Worm (Caenorhabditis elegans) whole organism, L4/young adult: ENCODE results near the gene ndx-6.

Source experiments
- W03F9.2 ChIP-seq: fragments of 150-350 bp; optimal IDR thresholded peaks from 2 replicates; lab custom pipeline; 2014; ENCODE audit warnings: missing biosample characterization, missing genetic modification characterization
- dao-5 ChIP-seq: sonication (generic microtip); optimal IDR thresholded peaks from 2 replicates; lab custom pipeline; 2016; ENCODE audit warnings: missing genotype, missing genetic modification characterization, moderate library complexity, missing compliant biosample characterization
- him-1 ChIP-seq: sonication (generic microtip); optimal IDR thresholded peaks from 2 replicates; lab custom pipeline; 2016; ENCODE audit warnings: missing genotype, missing genetic modification reagents, missing genetic modification characterization, missing compliant biosample characterization

DNA sequence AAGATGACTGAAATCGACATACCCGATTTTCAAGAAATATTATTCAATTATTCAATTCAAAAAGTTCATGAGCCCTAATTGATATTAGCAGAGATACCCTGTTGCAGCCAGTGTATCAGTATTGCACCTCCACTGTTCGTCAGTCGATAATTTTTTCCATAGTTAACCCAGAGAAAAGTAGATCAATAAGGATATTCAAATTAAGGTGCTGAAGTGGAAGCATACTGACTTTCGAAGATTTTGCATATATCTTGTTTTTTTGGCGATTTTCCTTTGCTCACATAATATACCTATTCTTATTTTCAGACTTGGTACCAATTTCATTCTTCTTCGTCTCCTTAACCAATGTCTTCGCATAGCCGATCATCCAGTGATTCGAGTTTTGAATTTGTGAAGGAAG, 29.2 kb upstream of the ndx-6 start, which contains the start of gene EEED8.15:
- TF ChIP-seq W03F9.2: no peak
- TF ChIP-seq dao-5: no peak
- no peak for TF ChIP-seq him-1
